Worm (Caenorhabditis elegans) whole organism, midembryonic: ENCODE data around the gene mog-4.

Experiments used
- T22C8.4 ChIP-seq: fragments of 200-800 bp; sonication (Bioruptor generic); IDR thresholded peaks from 2 replicates; pipeline ENCODE4 v1.3.6; 2022; ENCODE audit warnings: missing genetic modification characterization, missing compliant biosample characterization
- flt-1 ChIP-seq: fragments of 200-800 bp; sonication (Bioruptor generic); IDR thresholded peaks from 2 replicates; pipeline ENCODE4 v1.3.6; 2022; ENCODE audit warnings: missing genetic modification characterization, missing compliant biosample characterization
- klf-2 ChIP-seq: fragments of 200-800 bp; sonication (Bioruptor generic); conservative IDR thresholded peaks from 2 replicates; pipeline ENCODE4 v1.3.6; 2022; ENCODE audit warnings: missing genetic modification reagents, missing genetic modification characterization, missing compliant biosample characterization
- med-1 ChIP-seq: sonication (generic microtip); optimal IDR thresholded peaks from 2 replicates; lab custom pipeline; 2017; ENCODE audit warnings: missing genetic modification characterization, mild to moderate bottlenecking, missing compliant biosample characterization, antibody characterized with exemption, missing genetic modification reagents; ENCODE audit not compliant: insufficient read depth
- tab-1 ChIP-seq: fragments of 200-800 bp; sonication (Bioruptor generic); IDR thresholded peaks from 2 replicates; pipeline ENCODE4 v1.3.6; 2022; ENCODE audit warnings: missing genetic modification characterization, missing compliant biosample characterization
- ztf-23 ChIP-seq: fragments of 200-800 bp; sonication (Bioruptor generic); IDR thresholded peaks from 2 replicates; pipeline ENCODE4 v1.3.6; 2022; ENCODE audit warnings: missing genetic modification reagents, missing genetic modification characterization, missing compliant biosample characterization
- ztf-29 ChIP-seq: fragments of 200-800 bp; sonication (Bioruptor generic); IDR thresholded peaks from 2 replicates; pipeline ENCODE4 v1.3.6; 2022; ENCODE audit warnings: missing genetic modification reagents, missing genetic modification characterization, missing compliant biosample characterization

DNA sequence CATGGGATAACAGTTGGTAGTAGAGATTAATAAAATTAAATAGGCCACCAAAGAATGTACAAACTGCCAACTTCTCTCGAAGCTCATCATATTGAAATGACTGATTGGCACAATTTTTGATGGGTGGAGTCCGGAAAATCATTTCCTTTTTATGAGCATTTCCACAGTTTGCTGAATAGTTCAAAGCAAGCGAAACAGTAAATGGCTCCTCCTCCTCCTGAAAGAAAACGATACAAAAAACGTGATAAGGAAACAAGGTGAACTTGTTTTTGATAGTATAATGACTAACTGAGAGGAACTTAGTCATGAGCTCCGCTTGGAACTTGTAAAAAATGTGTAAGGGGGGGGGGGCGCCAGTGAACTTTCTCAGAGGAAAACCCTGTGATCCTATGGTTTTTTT is 46.4 kb downstream of the mog-4 start, which contains the start of gene K10H10.9:
- TF ChIP-seq ztf-29 (no peak), klf-2 (GFP tag; lab: Robert Waterston, UW) (no peak), med-1 (GFP tag; lab: Kevin White, UChicago) (no peak), T22C8.4 (GFP tag; lab: Robert Waterston, UW) (no peak), tab-1 (no peak), flt-1 (GFP tag; lab: Robert Waterston, UW) (no peak), ztf-23 (GFP tag; lab: Robert Waterston, UW) (no peak)
